Fruit fly (Drosophila melanogaster) whole organism, wandering third instar larva: ENCODE data around the gene CG4839.

ENCODE experiments used
- Abd-B ChIP-seq: fragments of >200 bp; optimal IDR thresholded peaks from 2 replicates; lab custom pipeline; 2017; ENCODE audit warnings: missing biosample characterization, missing genetic modification characterization
- CG32264 ChIP-seq: fragments of 200-800 bp; sonication (Bioruptor generic); optimal IDR thresholded peaks from 2 replicates; lab custom pipeline; 2016; ENCODE audit warnings: missing biosample characterization, missing genetic modification characterization
- CG9705 ChIP-seq: fragments of 200-800 bp; sonication (Bioruptor generic); optimal IDR thresholded peaks from 2 replicates; lab custom pipeline; 2018; ENCODE audit warnings: missing biosample characterization, mild to moderate bottlenecking, missing genetic modification characterization
- CrebA ChIP-seq: fragments of 200-800 bp; sonication (Bioruptor generic); optimal IDR thresholded peaks from 2 replicates; lab custom pipeline; 2016; ENCODE audit warnings: missing biosample characterization, mild to moderate bottlenecking, missing genetic modification characterization, borderline replicate concordance
- Dfd ChIP-seq: fragments of >200 bp; optimal IDR thresholded peaks from 2 replicates; lab custom pipeline; 2017; ENCODE audit warnings: missing biosample characterization, missing genetic modification characterization
- Dif ChIP-seq: fragments of 200-275, 200-300 bp; sonication (Bioruptor generic); optimal IDR thresholded peaks from 2 replicates; lab custom pipeline; 2018; ENCODE audit warnings: missing biosample characterization, missing genetic modification characterization; ENCODE audit not compliant: partially characterized antibody
- GATAd ChIP-seq: sonication (Bioruptor generic); optimal IDR thresholded peaks from 2 replicates; lab custom pipeline; 2016; ENCODE audit warnings: missing biosample characterization, missing genetic modification characterization
- HLH106 ChIP-seq: fragments of 200-800 bp; optimal IDR thresholded peaks from 3 replicates; lab custom pipeline; 2019; ENCODE audit warnings: missing biosample characterization, mild to moderate bottlenecking, missing genetic modification characterization, moderate library complexity
- Hnf4 ChIP-seq: fragments of 200-800 bp; sonication (Bioruptor generic); optimal IDR thresholded peaks from 2 replicates; lab custom pipeline; 2016; ENCODE audit warnings: missing biosample characterization, mild to moderate bottlenecking, missing genetic modification characterization
- Hr78 ChIP-seq: fragments of >200 bp; optimal IDR thresholded peaks from 2 replicates; lab custom pipeline; 2017; ENCODE audit warnings: missing biosample characterization, missing genetic modification characterization
- Hr83 ChIP-seq: fragments of 200-300 bp; sonication (Bioruptor generic); optimal IDR thresholded peaks from 2 replicates; lab custom pipeline; 2016; ENCODE audit warnings: missing biosample characterization, mild to moderate bottlenecking, missing genetic modification characterization, moderate library complexity; ENCODE audit not compliant: poor library complexity, severe bottlenecking
- Mio ChIP-seq: sonication (Bioruptor generic); optimal IDR thresholded peaks from 2 replicates; lab custom pipeline; 2016; ENCODE audit warnings: missing biosample characterization, missing genetic modification characterization
- Myc ChIP-seq: fragments of >200 bp; optimal IDR thresholded peaks from 2 replicates; lab custom pipeline; 2017
- N ChIP-seq: fragments of >200 bp; optimal IDR thresholded peaks from 2 replicates; lab custom pipeline; 2018; ENCODE audit warnings: missing biosample characterization, missing external identifiers, missing genetic modification characterization
- OdsH ChIP-seq: fragments of 200-800 bp; sonication (Bioruptor generic); optimal IDR thresholded peaks from 2 replicates; lab custom pipeline; 2016; ENCODE audit warnings: missing biosample characterization, mild to moderate bottlenecking, missing genetic modification characterization
- Rel ChIP-seq, 2 experiments: fragments of 200-800 bp; sonication (Bioruptor generic) in 1 of 2; optimal IDR thresholded peaks; 2 replicates in 1 of 2; 3 replicates in 1 of 2; lab custom pipeline; 2016 to 2019; ENCODE audit warnings: mild to moderate bottlenecking in 2 of 2, missing biosample characterization in 2 of 2, missing genetic modification characterization in 2 of 2, moderate library complexity in 1 of 2
- Sp1 ChIP-seq: fragments of 200-800 bp; sonication (Bioruptor generic); optimal IDR thresholded peaks from 3 replicates; lab custom pipeline; 2019; ENCODE audit warnings: missing biosample characterization, mild to moderate bottlenecking, missing genetic modification characterization, moderate library complexity
- br ChIP-seq: fragments of 200-800 bp; sonication (Bioruptor generic); optimal IDR thresholded peaks from 2 replicates; lab custom pipeline; 2016; ENCODE audit warnings: missing biosample characterization, missing genetic modification characterization
- brk ChIP-seq: fragments of 200-800 bp; sonication (Bioruptor generic); optimal IDR thresholded peaks from 2 replicates; lab custom pipeline; 2016; ENCODE audit warnings: missing biosample characterization, mild to moderate bottlenecking, missing genetic modification characterization
- dl ChIP-seq, 2 experiments: fragments of 175-275, 200-275 bp in 1 of 2; fragments of 200-275 bp in 1 of 2; sonication (Bioruptor generic); optimal IDR thresholded peaks; lab custom pipeline; 2018; ENCODE audit warnings: mild to moderate bottlenecking in 2 of 2, missing biosample characterization in 2 of 2, missing genetic modification characterization in 2 of 2, moderate library complexity in 2 of 2; ENCODE audit not compliant: partially characterized antibody in 2 of 2, insufficient read depth in 1 of 2
- dmrt93B ChIP-seq: fragments of 200-800 bp; sonication (Bioruptor generic); optimal IDR thresholded peaks from 2 replicates; lab custom pipeline; 2018; ENCODE audit warnings: missing biosample characterization, mild to moderate bottlenecking, missing genetic modification characterization
- dsf ChIP-seq: sonication (Bioruptor generic); optimal IDR thresholded peaks from 2 replicates; lab custom pipeline; 2016; ENCODE audit warnings: missing biosample characterization, missing genetic modification characterization, borderline replicate concordance
- ey ChIP-seq: fragments of 200-800 bp; sonication (Bioruptor generic); optimal IDR thresholded peaks from 2 replicates; lab custom pipeline; 2016; ENCODE audit warnings: missing biosample characterization, missing genetic modification characterization
- foxo ChIP-seq, 2 experiments: fragments of 200-800 bp; sonication (Bioruptor generic); optimal IDR thresholded peaks; 2 replicates in 1 of 2; 3 replicates in 1 of 2; lab custom pipeline; 2016 to 2017; ENCODE audit warnings: missing biosample characterization in 2 of 2, missing genetic modification characterization in 2 of 2
- fru ChIP-seq: fragments of 200-800 bp; sonication (Bioruptor generic); optimal IDR thresholded peaks from 3 replicates; lab custom pipeline; 2016; ENCODE audit warnings: missing biosample characterization, mild to moderate bottlenecking, missing genetic modification characterization
- h ChIP-seq: fragments of 200-800 bp; sonication (Bioruptor generic); optimal IDR thresholded peaks from 3 replicates; lab custom pipeline; 2016; ENCODE audit warnings: missing biosample characterization, mild to moderate bottlenecking, missing genetic modification characterization
- jim ChIP-seq: fragments of 175-275, 200-325 bp; sonication (Bioruptor generic); optimal IDR thresholded peaks from 2 replicates; lab custom pipeline; 2016; ENCODE audit warnings: missing biosample characterization, mild to moderate bottlenecking, missing genetic modification characterization
- lola ChIP-seq: fragments of >200 bp; optimal IDR thresholded peaks from 2 replicates; lab custom pipeline; 2017; ENCODE audit warnings: missing biosample characterization, missing genetic modification characterization
- pan ChIP-seq: fragments of >200 bp; optimal IDR thresholded peaks from 2 replicates; lab custom pipeline; 2017
- psq ChIP-seq: fragments of 200-800 bp; sonication (Bioruptor generic); optimal IDR thresholded peaks from 3 replicates; lab custom pipeline; 2017; ENCODE audit warnings: missing biosample characterization, mild to moderate bottlenecking, missing genetic modification characterization, moderate library complexity
- rgr ChIP-seq: fragments of 200-800 bp; sonication (Bioruptor generic); optimal IDR thresholded peaks from 3 replicates; lab custom pipeline; 2016; ENCODE audit warnings: missing biosample characterization, mild to moderate bottlenecking, missing genetic modification characterization
- sage ChIP-seq: fragments of 200-800 bp; sonication (Bioruptor generic); optimal IDR thresholded peaks from 2 replicates; lab custom pipeline; 2016; ENCODE audit warnings: missing biosample characterization, mild to moderate bottlenecking, missing genetic modification characterization
- sv ChIP-seq: fragments of 200-800 bp; sonication (Bioruptor generic); optimal IDR thresholded peaks from 3 replicates; lab custom pipeline; 2016; ENCODE audit warnings: missing biosample characterization, missing genetic modification characterization
- tai ChIP-seq: sonication (Bioruptor generic); optimal IDR thresholded peaks from 2 replicates; lab custom pipeline; 2016; ENCODE audit warnings: missing biosample characterization, missing genetic modification characterization
- usp ChIP-seq: fragments of >200 bp; optimal IDR thresholded peaks from 2 replicates; lab custom pipeline; 2017; ENCODE audit warnings: missing biosample characterization, missing genetic modification characterization
- woc ChIP-seq: sonication (Bioruptor generic); optimal IDR thresholded peaks from 2 replicates; lab custom pipeline; 2016; ENCODE audit warnings: missing biosample characterization, mild to moderate bottlenecking, missing genetic modification characterization

CG4839 gene

dm6 chr2L:10180182-10180779, 35.7 kb downstream of the CG4839 start, which contains the start of gene CG44153:
TSS of gene CG44153 (minus strand) at chr2L:10180256.
- no peak for TF ChIP-seq dsf (GFP tag; lab: Kevin White, UChicago)
- TF ChIP-seq ey (GFP tag; lab: Kevin White, UChicago), result no peak
- no peak for TF ChIP-seq foxo (GFP tag; optimal IDR thresholded peaks at IDR 0.05; lab: Kevin White, UChicago)
- TF ChIP-seq dl (GFP tag; optimal IDR thresholded peaks at IDR 0.05; lab: Kevin White, UChicago; ENCODE audit: insufficient read depth in 1 of 2, partially characterized antibody in 2 of 2), result no peak
- TF ChIP-seq Myc, result no peak
- no peak for TF ChIP-seq sage (GFP tag; lab: Kevin White, UChicago)
- TF ChIP-seq usp, result no peak
- TF ChIP-seq Hr78 (GFP tag; lab: Kevin White, UChicago), result no peak
- no peak for TF ChIP-seq Hnf4
- TF ChIP-seq Dfd, result no peak
- TF ChIP-seq CG9705 (GFP tag; lab: Kevin White, UChicago), result no peak
- no peak for TF ChIP-seq Mio (GFP tag; lab: Kevin White, UChicago)
- TF ChIP-seq tai (GFP tag; lab: Kevin White, UChicago), result no peak
- no peak for TF ChIP-seq Hr83 (GFP tag; lab: Kevin White, UChicago)
- TF ChIP-seq sv, result no peak
- TF ChIP-seq Rel (GFP tag; optimal IDR thresholded peaks at IDR 0.05; lab: Kevin White, UChicago), result no peak
- no peak for TF ChIP-seq Rel (tag; optimal IDR thresholded peaks at IDR 0.05; lab: Kevin White, UChicago)

- no peak for TF ChIP-seq woc (GFP tag; lab: Kevin White, UChicago)
- no peak for TF ChIP-seq Myc
- no peak for TF ChIP-seq GATAd (GFP tag; lab: Kevin White, UChicago)
- no peak for TF ChIP-seq pan (lab: Kevin White, UChicago)
- TF ChIP-seq tai (GFP tag; lab: Kevin White, UChicago), result no peak
- no peak for TF ChIP-seq Hnf4
- TF ChIP-seq jim (GFP tag; lab: Kevin White, UChicago), result no peak
- TF ChIP-seq foxo (GFP tag; optimal IDR thresholded peaks at IDR 0.05; lab: Kevin White, UChicago), result no peak
- no peak for TF ChIP-seq Hr83 (GFP tag; lab: Kevin White, UChicago)
- no peak for TF ChIP-seq CG32264 (GFP tag; lab: Kevin White, UChicago)
- TF ChIP-seq Sp1, result no peak
- TF ChIP-seq, all 38 proteins: peak for 0
Measured at dm6 chr2L:10191396-10191795, 46.8 kb downstream of the CG4839 start, which contains the start of gene Fum4. TSS of gene Fum4 (minus strand) at chr2L:10191496.

- TF ChIP-seq usp, result no peak
- TF ChIP-seq fru (GFP tag; lab: Kevin White, UChicago), result no peak
- TF ChIP-seq Dif (GFP tag; lab: Kevin White, UChicago), result no peak
- TF ChIP-seq Myc, result no peak
- TF ChIP-seq N, result no peak
- TF ChIP-seq lola, result no peak
- TF ChIP-seq brk, result no peak
- TF ChIP-seq br (GFP tag; lab: Kevin White, UChicago), result no peak
- no peak for TF ChIP-seq rgr (GFP tag; lab: Kevin White, UChicago)
- no peak for TF ChIP-seq Hnf4
- no peak for TF ChIP-seq HLH106 (tag; lab: Kevin White, UChicago)
- no peak for TF ChIP-seq jim (GFP tag; lab: Kevin White, UChicago)
- TF ChIP-seq GATAd (GFP tag; lab: Kevin White, UChicago), result no peak
- no peak for TF ChIP-seq CG9705 (GFP tag; lab: Kevin White, UChicago)
- TF ChIP-seq psq (GFP tag; lab: Kevin White, UChicago), result no peak
- TF ChIP-seq, all 38 proteins: peak for 0
Measured at dm6 chr2L:10198911-10199310, 54.3 kb downstream of the CG4839 start, which contains the start of gene Sur. TSS of gene Sur (minus strand) at chr2L:10199117.

dm6 chr2L:10200847-10201246, 56.3 kb downstream of the CG4839 start, which contains the start of the genes Ripalpha and RpL7:
TSS of gene Ripalpha (minus strand) at chr2L:10200974.
TSS of gene RpL7 (plus strand) at chr2L:10201004.
- TF ChIP-seq CG32264 (GFP tag; lab: Kevin White, UChicago) (peak; percentile 93), Sp1 (peak; percentile 95), dmrt93B (GFP tag; lab: Kevin White, UChicago) (peak; percentile 99), foxo (GFP tag; optimal IDR thresholded peaks at IDR 0.05; lab: Kevin White, UChicago) (peak; percentile 52 to 97), Dfd (no peak), HLH106 (tag; lab: Kevin White, UChicago) (peak; percentile 91), GATAd (GFP tag; lab: Kevin White, UChicago) (peak; percentile 80), dl (GFP tag; optimal IDR thresholded peaks at IDR 0.05; lab: Kevin White, UChicago; ENCODE audit: insufficient read depth in 1 of 2, partially characterized antibody in 2 of 2) (no peak), brk (peak; percentile 87), CrebA (GFP tag; lab: Kevin White, UChicago) (no peak), tai (GFP tag; lab: Kevin White, UChicago) (peak; percentile 62), Mio (GFP tag; lab: Kevin White, UChicago) (peak; percentile 91), usp (no peak), dsf (GFP tag; lab: Kevin White, UChicago) (peak; percentile 88), h (GFP tag; lab: Kevin White, UChicago) (peak; percentile 98), jim (GFP tag; lab: Kevin White, UChicago) (peak; percentile 2), Myc (peak; percentile 77), br (GFP tag; lab: Kevin White, UChicago) (peak; percentile 98), ey (GFP tag; lab: Kevin White, UChicago) (peak; percentile 89), Hr83 (GFP tag; lab: Kevin White, UChicago) (peak; percentile 100), fru (GFP tag; lab: Kevin White, UChicago) (peak; percentile 86), N (no peak), CG9705 (GFP tag; lab: Kevin White, UChicago) (peak; percentile 97), psq (GFP tag; lab: Kevin White, UChicago) (peak; percentile 85), Abd-B (GFP tag; lab: Kevin White, UChicago) (no peak), Hnf4 (peak; percentile 96), rgr (GFP tag; lab: Kevin White, UChicago) (peak; percentile 99), sage (GFP tag; lab: Kevin White, UChicago) (peak; percentile 88), OdsH (GFP tag; lab: Kevin White, UChicago) (peak; percentile 96), lola (no peak), sv (peak; percentile 98), Hr78 (GFP tag; lab: Kevin White, UChicago) (no peak), woc (GFP tag; lab: Kevin White, UChicago) (peak; percentile 71), pan (lab: Kevin White, UChicago) (no peak)
